Fruit fly (Drosophila melanogaster) whole organism, embryonic: ENCODE results near the gene Prosbeta2.

ENCODE experiments used
- Atf6 ChIP-seq: fragments of 200-800 bp; sonication (Bioruptor generic); IDR thresholded peaks from 2 replicates; pipeline ENCODE4 v1.3.6; 2022; ENCODE audit warnings: missing biosample characterization, missing genetic modification characterization
- BEAF-32 ChIP-seq: fragments of 200-800 bp; sonication (Bioruptor generic); optimal IDR thresholded peaks from 3 replicates; lab custom pipeline; 2017; ENCODE audit warnings: missing biosample characterization, missing genetic modification characterization, mild to moderate bottlenecking, moderate library complexity, missing genetic modification reagents
- Bgb ChIP-seq: fragments of 200-800 bp; sonication (Bioruptor generic); IDR thresholded peaks from 2 replicates; pipeline ENCODE4 v1.3.6; 2022; ENCODE audit warnings: missing biosample characterization, missing genetic modification characterization; ENCODE audit not compliant: partially characterized antibody
- Blimp-1 ChIP-seq: fragments of 200-800 bp; sonication (Bioruptor generic); optimal IDR thresholded peaks from 3 replicates; lab custom pipeline; 2018; ENCODE audit warnings: missing biosample characterization, missing genetic modification characterization, mild to moderate bottlenecking, moderate library complexity, missing genetic modification reagents
- CG10274 ChIP-seq: fragments of 200-800 bp; sonication (Bioruptor generic); optimal IDR thresholded peaks from 3 replicates; lab custom pipeline; 2017; ENCODE audit warnings: missing biosample characterization, mild to moderate bottlenecking, missing genetic modification characterization
- CG11504 ChIP-seq: fragments of 200-800 bp; sonication (Bioruptor generic); optimal IDR thresholded peaks from 3 replicates; lab custom pipeline; 2019; ENCODE audit warnings: missing biosample characterization, mild to moderate bottlenecking, missing genetic modification characterization, moderate library complexity
- CG12236 ChIP-seq: fragments of 200-800 bp; sonication (Bioruptor generic); optimal IDR thresholded peaks from 2 replicates; lab custom pipeline; 2016; ENCODE audit warnings: missing biosample characterization, missing genetic modification characterization
- CG12391 ChIP-seq: fragments of 200-800 bp; sonication (Bioruptor generic); optimal IDR thresholded peaks from 3 replicates; lab custom pipeline; 2018; ENCODE audit warnings: missing biosample characterization, mild to moderate bottlenecking, missing genetic modification characterization, moderate library complexity
- CG12744 ChIP-seq: fragments of 200-800 bp; sonication (Bioruptor generic); optimal IDR thresholded peaks from 2 replicates; lab custom pipeline; 2016; ENCODE audit warnings: missing biosample characterization, missing genetic modification characterization
- CG13624 ChIP-seq: fragments of 200-800 bp; sonication (Bioruptor generic); optimal IDR thresholded peaks from 2 replicates; lab custom pipeline; 2016; ENCODE audit warnings: missing biosample characterization, missing genetic modification characterization
- CG14014 ChIP-seq: fragments of 200-800 bp; sonication (Bioruptor generic); IDR thresholded peaks from 2 replicates; pipeline ENCODE4 v1.3.6; 2022; ENCODE audit warnings: missing biosample characterization, missing genetic modification characterization
- CG15601 ChIP-seq: fragments of 200-800 bp; sonication (Bioruptor generic); optimal IDR thresholded peaks from 3 replicates; lab custom pipeline; 2019; ENCODE audit warnings: missing biosample characterization, mild to moderate bottlenecking, missing genetic modification characterization, moderate library complexity
- CG17359 ChIP-seq: fragments of 200-800 bp; sonication (Bioruptor generic); optimal IDR thresholded peaks from 3 replicates; lab custom pipeline; 2018; ENCODE audit warnings: missing biosample characterization, mild to moderate bottlenecking, missing genetic modification characterization, moderate library complexity
- CG1832 ChIP-seq: fragments of 200-800 bp; sonication (Bioruptor generic); optimal IDR thresholded peaks from 2 replicates; lab custom pipeline; 2017; ENCODE audit warnings: missing biosample characterization, mild to moderate bottlenecking, missing genetic modification characterization, inconsistent platforms
- CG31441 ChIP-seq: fragments of 200-800 bp; sonication (Bioruptor generic); IDR thresholded peaks from 2 replicates; pipeline ENCODE4 v1.3.6; 2022; ENCODE audit warnings: missing biosample characterization, missing genetic modification characterization
- CG4424 ChIP-seq: fragments of 200-800 bp; sonication (Bioruptor generic); optimal IDR thresholded peaks from 3 replicates; lab custom pipeline; 2016; ENCODE audit warnings: missing biosample characterization, missing genetic modification characterization
- CG6272 ChIP-seq: fragments of 200-800 bp; sonication (Bioruptor generic); IDR thresholded peaks from 2 replicates; pipeline ENCODE4 v1.3.6; 2022; ENCODE audit warnings: missing biosample characterization, missing genetic modification characterization
- CG6765 ChIP-seq: fragments of 200-800 bp; sonication (Bioruptor generic); optimal IDR thresholded peaks from 3 replicates; lab custom pipeline; 2017; ENCODE audit warnings: missing biosample characterization, mild to moderate bottlenecking, missing genetic modification characterization
- CG6791 ChIP-seq: fragments of 200-800 bp; sonication (Bioruptor generic); IDR thresholded peaks from 3 replicates; pipeline ENCODE4 v1.3.6; 2022; ENCODE audit warnings: missing biosample characterization, missing genetic modification characterization; ENCODE audit not compliant: partially characterized antibody
- CG7556 ChIP-seq: fragments of 200-800 bp; sonication (Bioruptor generic); optimal IDR thresholded peaks from 2 replicates; lab custom pipeline; 2017; ENCODE audit warnings: missing biosample characterization, mild to moderate bottlenecking, missing genetic modification characterization
- CG7987 ChIP-seq: fragments of 200-800 bp; sonication (Bioruptor generic); optimal IDR thresholded peaks from 2 replicates; lab custom pipeline; 2018; ENCODE audit warnings: missing biosample characterization, mild to moderate bottlenecking, missing genetic modification characterization, moderate library complexity
- CG8281 ChIP-seq: fragments of 200-800 bp; sonication (Bioruptor generic); optimal IDR thresholded peaks from 2 replicates; lab custom pipeline; 2018; ENCODE audit warnings: missing biosample characterization, mild to moderate bottlenecking, missing genetic modification characterization, moderate library complexity
- Dek ChIP-seq: fragments of 200-800 bp; sonication (Bioruptor generic); optimal IDR thresholded peaks from 3 replicates; lab custom pipeline; 2019; ENCODE audit warnings: missing biosample characterization, mild to moderate bottlenecking, missing genetic modification characterization, moderate library complexity
- HLHmδ ChIP-seq: fragments of 200-800 bp; sonication (Bioruptor generic); optimal IDR thresholded peaks from 2 replicates; lab custom pipeline; 2018; ENCODE audit warnings: missing biosample characterization, mild to moderate bottlenecking, missing genetic modification characterization, moderate library complexity
- HmgZ ChIP-seq: fragments of 200-800 bp; sonication (Bioruptor generic); optimal IDR thresholded peaks from 2 replicates; lab custom pipeline; 2018; ENCODE audit warnings: missing biosample characterization, mild to moderate bottlenecking, missing genetic modification characterization
- MESR4 ChIP-seq: fragments of 200-800 bp; sonication (Bioruptor generic); optimal IDR thresholded peaks from 2 replicates; lab custom pipeline; 2018; ENCODE audit warnings: missing biosample characterization, mild to moderate bottlenecking, missing genetic modification characterization, moderate library complexity
- Mad ChIP-seq: fragments of 200-800 bp; sonication (Bioruptor generic); optimal IDR thresholded peaks from 2 replicates; lab custom pipeline; 2016; ENCODE audit warnings: missing biosample characterization, missing genetic modification characterization
- NK7.1 ChIP-seq: fragments of 200-800 bp; sonication (Bioruptor generic); optimal IDR thresholded peaks from 3 replicates; lab custom pipeline; 2016; ENCODE audit warnings: missing biosample characterization, missing genetic modification characterization
- Oli ChIP-seq: fragments of 200-800 bp; sonication (Bioruptor generic); optimal IDR thresholded peaks from 2 replicates; lab custom pipeline; 2018; ENCODE audit warnings: missing biosample characterization, mild to moderate bottlenecking, missing genetic modification characterization, moderate library complexity
- Sin3A ChIP-seq: fragments of >200 bp; optimal IDR thresholded peaks from 2 replicates; lab custom pipeline; 2018
- Stat92E ChIP-seq, 3 experiments: fragments of >200 bp in 2 of 3; fragments of 200-800 bp in 1 of 3; sonication (Bioruptor generic) in 1 of 3; optimal IDR thresholded peaks; 2 replicates each; lab custom pipeline; 2017 to 2019; ENCODE audit warnings: missing biosample characterization in 3 of 3, missing genetic modification characterization in 3 of 3, mild to moderate bottlenecking in 1 of 3, moderate library complexity in 1 of 3
- ab ChIP-seq: fragments of 200-800 bp; sonication (Bioruptor generic); optimal IDR thresholded peaks from 2 replicates; lab custom pipeline; 2016; ENCODE audit warnings: missing biosample characterization, missing genetic modification characterization
- bcd ChIP-seq: fragments of 200-800 bp; sonication (Bioruptor generic); optimal IDR thresholded peaks from 2 replicates; lab custom pipeline; 2017; ENCODE audit warnings: missing biosample characterization, mild to moderate bottlenecking, missing genetic modification characterization
- chif ChIP-seq, 2 experiments: fragments of 200-800 bp; sonication (Bioruptor generic); optimal IDR thresholded peaks; 3 replicates each; lab custom pipeline; 2016; ENCODE audit warnings: missing biosample characterization in 2 of 2, missing genetic modification characterization in 2 of 2
- dimm ChIP-seq: fragments of 200-800 bp; sonication (Bioruptor generic); IDR thresholded peaks from 2 replicates; pipeline ENCODE4 v1.3.6; 2022; ENCODE audit warnings: missing biosample characterization, missing genetic modification characterization
- fd102C ChIP-seq: fragments of 200-800 bp; sonication (Bioruptor generic); optimal IDR thresholded peaks from 2 replicates; lab custom pipeline; 2018; ENCODE audit warnings: missing biosample characterization, mild to moderate bottlenecking, missing genetic modification characterization, moderate library complexity
- fd64A ChIP-seq: fragments of 200-800 bp; sonication (Bioruptor generic); optimal IDR thresholded peaks from 3 replicates; lab custom pipeline; 2018; ENCODE audit warnings: missing biosample characterization, mild to moderate bottlenecking, missing genetic modification characterization
- grau ChIP-seq: fragments of 200-800 bp; optimal IDR thresholded peaks from 3 replicates; lab custom pipeline; 2019; ENCODE audit warnings: missing biosample characterization, mild to moderate bottlenecking, missing genetic modification characterization, moderate library complexity
- insv ChIP-seq, 2 experiments: fragments of 200-800 bp; sonication (Bioruptor generic); optimal IDR thresholded peaks; 3 replicates each; lab custom pipeline; 2016 to 2018; ENCODE audit warnings: missing biosample characterization in 2 of 2, missing genetic modification characterization in 2 of 2
- kay ChIP-seq: fragments of 200-800 bp; sonication (Bioruptor generic); optimal IDR thresholded peaks from 2 replicates; lab custom pipeline; 2016; ENCODE audit warnings: missing biosample characterization, missing genetic modification characterization
- nom ChIP-seq: fragments of 200-800 bp; sonication (Bioruptor generic); optimal IDR thresholded peaks from 2 replicates; lab custom pipeline; 2017; ENCODE audit warnings: missing biosample characterization, missing genetic modification characterization, mild to moderate bottlenecking, moderate library complexity, missing genetic modification reagents
- pfk ChIP-seq: fragments of 200-800 bp; sonication (Bioruptor generic); optimal IDR thresholded peaks from 2 replicates; lab custom pipeline; 2018; ENCODE audit warnings: missing biosample characterization, mild to moderate bottlenecking, missing genetic modification characterization, moderate library complexity
- psq ChIP-seq: fragments of 200-800 bp; sonication (Bioruptor generic); optimal IDR thresholded peaks from 2 replicates; lab custom pipeline; 2017; ENCODE audit warnings: missing biosample characterization, missing genetic modification characterization
- pzg ChIP-seq: fragments of 200-800 bp; sonication (Bioruptor generic); optimal IDR thresholded peaks from 3 replicates; lab custom pipeline; 2018; ENCODE audit warnings: missing biosample characterization, mild to moderate bottlenecking, missing genetic modification characterization, moderate library complexity
- sr ChIP-seq: fragments of 200-800 bp; sonication (Bioruptor generic); IDR thresholded peaks from 3 replicates; pipeline ENCODE4 v1.3.6; 2022; ENCODE audit warnings: missing biosample characterization, missing genetic modification characterization
- toy ChIP-seq: fragments of 200-800 bp; sonication (Bioruptor generic); IDR thresholded peaks from 2 replicates; pipeline ENCODE4 v1.3.6; 2022; ENCODE audit warnings: missing biosample characterization, missing genetic modification characterization
- ttk ChIP-seq: fragments of 200-800 bp; sonication (Bioruptor generic); IDR thresholded peaks from 2 replicates; pipeline ENCODE4 v2.1.2; 2022; ENCODE audit warnings: missing biosample characterization, missing genetic modification characterization
- zen2 ChIP-seq: fragments of 200-800 bp; sonication (Bioruptor generic); IDR thresholded peaks from 3 replicates; pipeline ENCODE4 v1.3.6; 2022; ENCODE audit warnings: missing biosample characterization, missing genetic modification characterization; ENCODE audit not compliant: partially characterized antibody

Gene Prosbeta2

DNA sequence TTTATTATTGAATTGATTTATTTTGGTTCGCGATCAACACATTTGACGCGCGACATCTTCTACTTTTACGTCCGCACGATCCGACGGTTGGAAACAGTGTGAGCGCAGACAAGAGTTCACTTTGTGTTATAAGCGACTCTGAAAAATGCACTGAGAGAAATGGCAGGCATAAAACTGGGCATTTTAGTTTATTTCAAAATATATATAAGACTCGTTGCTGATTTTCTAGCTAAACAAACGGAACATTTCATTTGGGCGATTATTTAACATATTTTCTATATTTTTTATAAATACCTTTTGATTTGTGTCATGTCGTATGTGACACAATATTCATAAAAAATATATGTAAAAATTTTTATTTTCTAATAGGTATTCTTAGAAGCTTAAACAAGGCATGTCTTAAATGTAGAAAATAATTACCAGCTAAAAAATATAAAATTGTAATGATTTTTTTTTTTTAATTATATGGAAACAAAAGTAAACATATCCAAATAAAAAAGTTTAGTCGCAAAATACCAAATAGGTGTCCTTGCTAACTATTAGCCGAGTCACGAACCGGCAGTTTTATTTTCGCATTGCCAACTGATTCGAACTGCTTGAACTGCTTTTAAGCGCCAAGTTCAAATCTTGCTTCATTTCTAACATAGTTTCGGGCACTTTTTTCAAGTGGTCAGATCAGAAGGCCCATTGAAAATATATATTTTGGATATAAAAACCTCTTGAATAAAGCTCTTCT, 14.4 kb downstream of the Prosbeta2 start, which contains the start of gene Reck (continued):
- TF ChIP-seq chif (GFP tag; optimal IDR thresholded peaks at IDR 0.05; lab: Kevin White, UChicago) (peak; percentile 40 to 63), kay (GFP tag; lab: Kevin White, UChicago) (peak; percentile 14), CG12744 (GFP tag; lab: Kevin White, UChicago) (no peak), Oli (tag; lab: Kevin White, UChicago) (peak; percentile 71), CG6272 (GFP tag; lab: Robert Waterston, UW) (peak; percentile 32; the same call in 1 of the 2 replicates), Dek (tag; lab: Kevin White, UChicago) (peak; percentile 27), CG1832 (GFP tag; lab: Kevin White, UChicago) (no peak), bcd (peak; percentile 77), CG12236 (GFP tag; lab: Kevin White, UChicago) (no peak), CG7556 (GFP tag; lab: Kevin White, UChicago) (peak; percentile 76), CG12391 (tag; lab: Kevin White, UChicago) (peak; percentile 90), Bgb (no peak), fd64A (GFP tag; lab: Kevin White, UChicago) (no peak), ab (GFP tag; lab: Kevin White, UChicago) (no peak), toy (0 out of 2 replicates have a peak, but pooled peaks have one; percentile 31), CG13624 (GFP tag; lab: Kevin White, UChicago) (peak; percentile 51), CG17359 (peak; percentile 91), BEAF-32 (GFP tag; lab: Kevin White, UChicago) (no peak), Atf6 (GFP tag; lab: Robert Waterston, UW) (peak; percentile 80; the same call in 1 of the 2 replicates), Sin3A (no peak), CG7987 (GFP tag; lab: Kevin White, UChicago) (peak; percentile 77), MESR4 (GFP tag; lab: Kevin White, UChicago) (peak; percentile 1), pfk (GFP tag; lab: Kevin White, UChicago) (no peak), HLHmδ (GFP tag; lab: Kevin White, UChicago) (peak; percentile 10), HmgZ (no peak), CG4424 (GFP tag; lab: Kevin White, UChicago) (peak; percentile 91), CG6765 (GFP tag; lab: Kevin White, UChicago) (peak; percentile 59), Blimp-1 (GFP tag; lab: Kevin White, UChicago) (peak; percentile 92), ttk (GFP tag; lab: Robert Waterston, UW) (peak; percentile 44; the same call in 1 of the 2 replicates), CG8281 (peak; percentile 56), CG15601 (peak; percentile 69), NK7.1 (GFP tag; lab: Kevin White, UChicago) (peak; percentile 16), Stat92E (GFP tag; optimal IDR thresholded peaks at IDR 0.05; lab: Kevin White, UChicago) (peak in 1 of 3 experiments; percentile 27), zen2 (GFP tag; lab: Robert Waterston, UW) (no peak), grau (tag; lab: Kevin White, UChicago) (peak; percentile 73), fd102C (GFP tag; lab: Kevin White, UChicago) (no peak), CG14014 (GFP tag; lab: Robert Waterston, UW) (peak; percentile 86), CG11504 (tag; lab: Kevin White, UChicago) (peak; percentile 87), CG6791 (GFP tag; lab: Robert Waterston, UW) (no peak), insv (GFP tag; optimal IDR thresholded peaks at IDR 0.05; lab: Kevin White, UChicago) (no peak), pzg (GFP tag; lab: Kevin White, UChicago) (peak; percentile 31), dimm (no peak), CG31441 (GFP tag; lab: Robert Waterston, UW) (peak; percentile 90), psq (peak; percentile 45), nom (GFP tag; lab: Kevin White, UChicago) (peak; percentile 80), CG10274 (peak; percentile 45), sr (GFP tag; lab: Robert Waterston, UW) (peak; percentile 41; the same call in 1 of the 3 replicates), Mad (GFP tag; lab: Kevin White, UChicago) (peak; percentile 71)
